Worm (Caenorhabditis elegans) whole organism, mixed stage, embryonic: ENCODE measurements around the gene C35A5.4.

Source experiments
- ces-1 ChIP-seq: fragments of 150-350 bp; optimal IDR thresholded peaks from 2 replicates; lab custom pipeline; 2014; ENCODE audit warnings: missing biosample characterization, missing genetic modification reagents, missing genetic modification characterization
- elt-3 ChIP-seq: fragments of 150-350 bp; optimal IDR thresholded peaks from 2 replicates; lab custom pipeline; 2014; ENCODE audit warnings: missing biosample characterization, missing genetic modification characterization
- mab-5 ChIP-seq: fragments of 150-350 bp; optimal IDR thresholded peaks from 2 replicates; lab custom pipeline; 2014; ENCODE audit warnings: missing biosample characterization, missing genetic modification characterization
- mep-1 ChIP-seq: fragments of 150-350 bp; optimal IDR thresholded peaks from 2 replicates; lab custom pipeline; 2017; ENCODE audit warnings: missing biosample characterization, missing genetic modification reagents, missing genetic modification characterization, inconsistent platforms
- nhr-237 ChIP-seq: fragments of 150-350 bp; optimal IDR thresholded peaks from 2 replicates; lab custom pipeline; 2014; ENCODE audit warnings: missing biosample characterization, missing genetic modification characterization
- nhr-28 ChIP-seq: fragments of 150-350 bp; optimal IDR thresholded peaks from 2 replicates; lab custom pipeline; 2014; ENCODE audit warnings: missing biosample characterization, missing genetic modification characterization
- pha-4 ChIP-seq: fragments of 150-350 bp; optimal IDR thresholded peaks from 2 replicates; lab custom pipeline; 2018; ENCODE audit warnings: missing biosample characterization, missing genetic modification reagents, missing genetic modification characterization
- snpc-4 ChIP-seq: fragments of 150-350 bp; optimal IDR thresholded peaks from 2 replicates; lab custom pipeline; 2014; ENCODE audit warnings: missing biosample characterization, missing genetic modification characterization
- unc-39 ChIP-seq: fragments of 150-350 bp; optimal IDR thresholded peaks from 2 replicates; lab custom pipeline; 2014; ENCODE audit warnings: missing biosample characterization, missing genetic modification characterization

ce11 chrV:10516702-10517101 lies 19.9 kb downstream of the C35A5.4 start:
- TF ChIP-seq mep-1 (tag; lab: Kevin White, UChicago): no peak
- TF ChIP-seq mab-5 (tag; lab: Kevin White, UChicago): no peak
- TF ChIP-seq ces-1 (GFP tag; lab: Kevin White, UChicago): peak; percentile 48
- TF ChIP-seq elt-3 (tag; lab: Kevin White, UChicago): no peak
- TF ChIP-seq nhr-28: no peak
- TF ChIP-seq snpc-4 (tag; lab: Kevin White, UChicago): no peak
- TF ChIP-seq nhr-237 (tag; lab: Kevin White, UChicago): no peak
- TF ChIP-seq pha-4 (tag; lab: Kevin White, UChicago): no peak
- TF ChIP-seq unc-39: no peak
